Worm (Caenorhabditis elegans) whole organism, late embryonic: ENCODE measurements around the gene ncx-1.

Experiments used
- ama-1 ChIP-seq: fragments of 150-350 bp; optimal IDR thresholded peaks from 2 replicates; lab custom pipeline; 2014
- ceh-9 ChIP-seq: sonication (generic microtip); optimal IDR thresholded peaks from 2 replicates; lab custom pipeline; 2016; ENCODE audit warnings: mild to moderate bottlenecking, missing genetic modification characterization, inconsistent platforms, missing compliant biosample characterization
- fkh-10 ChIP-seq: fragments of 150-350 bp; optimal IDR thresholded peaks from 2 replicates; lab custom pipeline; 2014; ENCODE audit warnings: missing biosample characterization, missing genetic modification reagents, missing genetic modification characterization
- unc-55 ChIP-seq: sonication (generic microtip); optimal IDR thresholded peaks from 2 replicates; lab custom pipeline; 2017; ENCODE audit warnings: missing biosample characterization, missing genetic modification reagents, missing genetic modification characterization

DNA sequence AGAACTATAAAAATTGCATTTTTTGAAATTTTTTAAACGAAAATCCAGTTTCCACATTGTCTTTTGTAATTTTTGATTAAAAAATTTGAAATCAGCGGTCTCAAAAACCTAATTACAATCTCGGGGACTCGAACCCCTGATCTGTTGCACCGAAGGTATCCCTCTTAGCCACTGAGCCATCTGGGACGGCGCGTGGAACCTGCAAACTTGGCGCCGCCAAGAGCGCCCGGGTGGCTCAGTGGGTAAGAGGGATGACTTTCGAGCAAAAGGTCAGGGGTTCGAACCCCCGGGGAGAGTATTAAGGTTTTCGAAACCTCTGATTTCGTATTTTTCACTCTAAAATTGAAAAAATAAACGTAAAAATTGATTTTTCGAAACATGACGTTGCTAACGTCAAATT lies 2.5 kb upstream of the ncx-1 start:
- no peak for TF ChIP-seq ceh-9 (tag; lab: Kevin White, UChicago)
- no peak for TF ChIP-seq fkh-10 (GFP tag; lab: Kevin White, UChicago)
- TF ChIP-seq ama-1 (lab: Kevin White, UChicago), result no peak
- TF ChIP-seq unc-55 (GFP tag; lab: Kevin White, UChicago), result no peak
